Worm (Caenorhabditis elegans): ENCODE data around the gene aakg-5.
A peak's percentile ranks its signal among the peaks of the same experiment; 100 is the strongest.

Gene aakg-5

ce11 chrII:9976405-9976804 lies 1.5 kb upstream of the aakg-5 start, which contains the start of gene R53.8:
R53.8 (plus strand) TSS chrII:9976705.
- TF ChIP-seq ceh-16 (tag; optimal IDR thresholded peaks at IDR 0.05) (no peak), ztf-1 (GFP tag; conservative IDR thresholded peaks at IDR 0.05) (no peak), dmd-4 (tag; optimal IDR thresholded peaks at IDR 0.05) (no peak), fos-1 (tag; optimal IDR thresholded peaks at IDR 0.05) (no peak), nhr-25 (tag; optimal IDR thresholded peaks at IDR 0.05) (no peak), lin-13 (GFP tag; optimal IDR thresholded peaks at IDR 0.05) (no peak), lsy-2 (tag; optimal IDR thresholded peaks at IDR 0.05) (no peak), skn-1 (tag; optimal IDR thresholded peaks at IDR 0.05) (no peak), ama-1 (optimal IDR thresholded peaks at IDR 0.05) (no peak), gmeb-1 (tag; optimal IDR thresholded peaks at IDR 0.05) (no peak), sma-3 (GFP tag; optimal IDR thresholded peaks at IDR 0.05) (no peak), R02D3.7 (tag; optimal IDR thresholded peaks at IDR 0.05) (no peak), elt-3 (tag; optimal IDR thresholded peaks at IDR 0.05) (no peak), unc-55 (GFP tag; optimal IDR thresholded peaks at IDR 0.05) (no peak), peb-1 (tag; optimal IDR thresholded peaks at IDR 0.05) (no peak), nhr-237 (tag; optimal IDR thresholded peaks at IDR 0.05) (no peak), Y55F3AM.14 (GFP tag; optimal IDR thresholded peaks at IDR 0.05) (no peak), nhr-10 (tag; optimal IDR thresholded peaks at IDR 0.05) (no peak), mdl-1 (tag; optimal IDR thresholded peaks at IDR 0.05) (no peak), egl-27 (tag; optimal IDR thresholded peaks at IDR 0.05) (no peak)

ce11 chrII:9974210-9974609 lies 715 bp downstream of the aakg-5 start:
- no peak for TF ChIP-seq ama-1 (optimal IDR thresholded peaks at IDR 0.05)
- peak; percentile 81 for TF ChIP-seq fos-1 (tag; optimal IDR thresholded peaks at IDR 0.05)
- no peak for TF ChIP-seq ztf-1 (GFP tag; conservative IDR thresholded peaks at IDR 0.05)
- TF ChIP-seq peb-1 (tag; optimal IDR thresholded peaks at IDR 0.05), result no peak
- TF ChIP-seq sma-9 (GFP tag; optimal IDR thresholded peaks at IDR 0.05), result peak; percentile 83
- TF ChIP-seq sma-9 (tag; optimal IDR thresholded peaks at IDR 0.05), result no peak
- peak; percentile 32 for TF ChIP-seq nhr-25 (tag; optimal IDR thresholded peaks at IDR 0.05)
- no peak for TF ChIP-seq zag-1 (tag; optimal IDR thresholded peaks at IDR 0.05)
- peak; percentile 46 for TF ChIP-seq crh-2 (tag; optimal IDR thresholded peaks at IDR 0.05)
- TF ChIP-seq mbf-1 (tag; optimal IDR thresholded peaks at IDR 0.05), result no peak
- peak; percentile 9 for TF ChIP-seq gmeb-1 (tag; optimal IDR thresholded peaks at IDR 0.05)
- TF ChIP-seq unc-55 (GFP tag; optimal IDR thresholded peaks at IDR 0.05), result no peak
- no peak for TF ChIP-seq F13H6.1 (tag; optimal IDR thresholded peaks at IDR 0.05)
- TF ChIP-seq egl-27 (tag; optimal IDR thresholded peaks at IDR 0.05), result no peak
- no peak for TF ChIP-seq nhr-77 (tag; optimal IDR thresholded peaks at IDR 0.05)

- TF ChIP-seq ceh-16 (tag; optimal IDR thresholded peaks at IDR 0.05) (no peak), C34F6.9 (tag; optimal IDR thresholded peaks at IDR 0.05) (no peak), unc-55 (GFP tag; optimal IDR thresholded peaks at IDR 0.05) (no peak), dmd-4 (tag; optimal IDR thresholded peaks at IDR 0.05) (no peak), lin-13 (GFP tag; optimal IDR thresholded peaks at IDR 0.05) (no peak), peb-1 (tag; optimal IDR thresholded peaks at IDR 0.05) (no peak), nhr-6 (tag; optimal IDR thresholded peaks at IDR 0.05) (no peak), nhr-237 (tag; optimal IDR thresholded peaks at IDR 0.05) (no peak), Y55F3AM.14 (GFP tag; optimal IDR thresholded peaks at IDR 0.05) (no peak), snpc-4 (tag; optimal IDR thresholded peaks at IDR 0.05) (no peak), mdl-1 (tag; optimal IDR thresholded peaks at IDR 0.05) (no peak), nhr-21 (tag; optimal IDR thresholded peaks at IDR 0.05) (no peak), ceh-82 (tag; optimal IDR thresholded peaks at IDR 0.05) (no peak)
Measured at ce11 chrII:9970438-9971092, 4.4 kb downstream of the aakg-5 start, which contains the start of gene R53.5. R53.5 (minus strand) TSS chrII:9970488.

ce11 chrII:9967999-9968706 lies 6.8 kb downstream of the aakg-5 start, which contains the start of the genes R53.4 and psf-1:
R53.4 (minus strand) TSS chrII:9968049.
psf-1 (plus strand) TSS chrII:9968673.
- TF ChIP-seq F13H6.1 (tag; optimal IDR thresholded peaks at IDR 0.05), result peak; percentile 31
- peak; percentile 68 for TF ChIP-seq sma-9 (GFP tag; optimal IDR thresholded peaks at IDR 0.05)
- TF ChIP-seq sma-9 (tag; optimal IDR thresholded peaks at IDR 0.05), result no peak
- TF ChIP-seq C34F6.9 (tag; optimal IDR thresholded peaks at IDR 0.05), result peak; percentile 82
- TF ChIP-seq nhr-23 (tag; optimal IDR thresholded peaks at IDR 0.05), result no peak
- TF ChIP-seq gmeb-1 (tag; optimal IDR thresholded peaks at IDR 0.05), result peak; percentile 70
- peak; percentile 88 for TF ChIP-seq unc-55 (GFP tag; optimal IDR thresholded peaks at IDR 0.05)
- TF ChIP-seq nhr-21 (tag; optimal IDR thresholded peaks at IDR 0.05), result peak; percentile 34
- TF ChIP-seq fos-1 (tag; optimal IDR thresholded peaks at IDR 0.05), result no peak
- no peak for TF ChIP-seq ZK546.5 (tag; optimal IDR thresholded peaks at IDR 0.05)
- TF ChIP-seq lin-13 (GFP tag; optimal IDR thresholded peaks at IDR 0.05), result peak; percentile 22
- peak; percentile 69 for TF ChIP-seq crh-2 (tag; optimal IDR thresholded peaks at IDR 0.05)
- peak; percentile 47 to 87 for TF ChIP-seq lsy-2 (tag; optimal IDR thresholded peaks at IDR 0.05)
- peak; percentile 39 for TF ChIP-seq nhr-129 (tag; optimal IDR thresholded peaks at IDR 0.05)
- peak; percentile 54 for TF ChIP-seq lin-11 (tag; optimal IDR thresholded peaks at IDR 0.05)
- no peak for TF ChIP-seq egl-27 (tag; optimal IDR thresholded peaks at IDR 0.05)
- TF ChIP-seq nhr-10 (tag; optimal IDR thresholded peaks at IDR 0.05), result no peak
- TF ChIP-seq ztf-11 (tag; optimal IDR thresholded peaks at IDR 0.05), result no peak
- TF ChIP-seq blmp-1 (tag; optimal IDR thresholded peaks at IDR 0.05; ENCODE audit: insufficient read depth), result peak; percentile 13
- TF ChIP-seq sma-3 (GFP tag; optimal IDR thresholded peaks at IDR 0.05), result peak; percentile 41

Measured in whole organism, L2 larva.